Worm (Caenorhabditis elegans) whole organism, mixed stage, embryonic: ENCODE data around the gene fkh-9.

Source experiments
- M03D4.4 ChIP-seq: sonication (generic microtip); optimal IDR thresholded peaks from 2 replicates; lab custom pipeline; 2017; ENCODE audit warnings: mild to moderate bottlenecking, missing genetic modification characterization, missing compliant biosample characterization
- bed-3 ChIP-seq: fragments of 200-800 bp; sonication (Bioruptor generic); optimal IDR thresholded peaks from 3 replicates; lab custom pipeline; 2018; ENCODE audit warnings: mild to moderate bottlenecking, missing genetic modification characterization, moderate library complexity, missing compliant biosample characterization
- blmp-1 ChIP-seq: fragments of 150-350 bp; optimal IDR thresholded peaks from 2 replicates; lab custom pipeline; 2014; ENCODE audit warnings: missing biosample characterization, missing genetic modification characterization
- ceh-39 ChIP-seq: fragments of 150-350 bp; optimal IDR thresholded peaks from 2 replicates; lab custom pipeline; 2014; ENCODE audit warnings: missing biosample characterization, missing genetic modification characterization
- ceh-43 ChIP-seq: fragments of 200-800 bp; sonication (Bioruptor generic); optimal IDR thresholded peaks from 2 replicates; lab custom pipeline; 2018; ENCODE audit warnings: mild to moderate bottlenecking, missing genetic modification characterization, moderate library complexity, missing compliant biosample characterization
- ceh-83 ChIP-seq: fragments of 200-800 bp; sonication (Bioruptor generic); optimal IDR thresholded peaks from 2 replicates; lab custom pipeline; 2018; ENCODE audit warnings: mild to moderate bottlenecking, missing genetic modification characterization, missing compliant biosample characterization
- ces-1 ChIP-seq: fragments of 150-350 bp; optimal IDR thresholded peaks from 2 replicates; lab custom pipeline; 2014; ENCODE audit warnings: missing biosample characterization, missing genetic modification reagents, missing genetic modification characterization
- drap-1 ChIP-seq: fragments of 200-800 bp; sonication (Bioruptor generic); optimal IDR thresholded peaks from 3 replicates; lab custom pipeline; 2018; ENCODE audit warnings: mild to moderate bottlenecking, missing genetic modification characterization, missing compliant biosample characterization
- elt-1 ChIP-seq: sonication (generic microtip); optimal IDR thresholded peaks from 2 replicates; lab custom pipeline; 2017; ENCODE audit warnings: missing genetic modification characterization, mild to moderate bottlenecking, missing compliant biosample characterization, antibody characterized with exemption, moderate library complexity, borderline replicate concordance; ENCODE audit not compliant: insufficient read depth
- elt-3 ChIP-seq: fragments of 150-350 bp; optimal IDR thresholded peaks from 2 replicates; lab custom pipeline; 2014; ENCODE audit warnings: missing biosample characterization, missing genetic modification characterization
- flh-1 ChIP-seq: fragments of 200-800 bp; sonication (Bioruptor generic); optimal IDR thresholded peaks from 2 replicates; lab custom pipeline; 2018; ENCODE audit warnings: mild to moderate bottlenecking, missing genetic modification characterization, moderate library complexity, missing compliant biosample characterization
- ham-2 ChIP-seq: fragments of 200-800 bp; sonication (Bioruptor generic); optimal IDR thresholded peaks from 2 replicates; lab custom pipeline; 2018; ENCODE audit warnings: mild to moderate bottlenecking, missing genetic modification characterization, missing compliant biosample characterization
- hlh-1 ChIP-seq: fragments of 150-350 bp; optimal IDR thresholded peaks from 2 replicates; lab custom pipeline; 2014; ENCODE audit warnings: missing biosample characterization, missing genetic modification reagents, missing genetic modification characterization
- lin-13 ChIP-seq: fragments of 150-350 bp; optimal IDR thresholded peaks from 2 replicates; lab custom pipeline; 2014; ENCODE audit warnings: missing biosample characterization, missing genetic modification characterization
- lin-32 ChIP-seq: fragments of 200-800 bp; sonication (Bioruptor generic); optimal IDR thresholded peaks from 2 replicates; lab custom pipeline; 2018; ENCODE audit warnings: mild to moderate bottlenecking, missing genetic modification characterization, missing compliant biosample characterization
- lsy-2 ChIP-seq: fragments of 150-350 bp; optimal IDR thresholded peaks from 2 replicates; lab custom pipeline; 2014; ENCODE audit warnings: missing biosample characterization, missing genetic modification characterization
- mab-5 ChIP-seq: fragments of 150-350 bp; optimal IDR thresholded peaks from 2 replicates; lab custom pipeline; 2014; ENCODE audit warnings: missing biosample characterization, missing genetic modification characterization
- mep-1 ChIP-seq: fragments of 150-350 bp; optimal IDR thresholded peaks from 2 replicates; lab custom pipeline; 2017; ENCODE audit warnings: missing biosample characterization, missing genetic modification reagents, missing genetic modification characterization, inconsistent platforms
- mls-2 ChIP-seq: sonication (generic microtip); optimal IDR thresholded peaks from 2 replicates; lab custom pipeline; 2016; ENCODE audit warnings: mild to moderate bottlenecking, missing genetic modification characterization, moderate library complexity, missing compliant biosample characterization
- nhr-12 ChIP-seq: fragments of 150-350 bp; optimal IDR thresholded peaks from 2 replicates; lab custom pipeline; 2014; ENCODE audit warnings: missing biosample characterization, missing genetic modification characterization
- nhr-2 ChIP-seq: fragments of 150-350 bp; optimal IDR thresholded peaks from 2 replicates; lab custom pipeline; 2014; ENCODE audit warnings: missing biosample characterization, missing genetic modification characterization
- nhr-237 ChIP-seq: fragments of 150-350 bp; optimal IDR thresholded peaks from 2 replicates; lab custom pipeline; 2014; ENCODE audit warnings: missing biosample characterization, missing genetic modification characterization
- nhr-28 ChIP-seq: fragments of 150-350 bp; optimal IDR thresholded peaks from 2 replicates; lab custom pipeline; 2014; ENCODE audit warnings: missing biosample characterization, missing genetic modification characterization
- nhr-76 ChIP-seq: sonication (generic microtip); optimal IDR thresholded peaks from 2 replicates; lab custom pipeline; 2017; ENCODE audit warnings: missing biosample characterization, missing genetic modification characterization
- pha-4 ChIP-seq: fragments of 150-350 bp; optimal IDR thresholded peaks from 2 replicates; lab custom pipeline; 2018; ENCODE audit warnings: missing biosample characterization, missing genetic modification reagents, missing genetic modification characterization
- sem-2 ChIP-seq: fragments of 200-800 bp; sonication (Bioruptor generic); optimal IDR thresholded peaks from 2 replicates; lab custom pipeline; 2018; ENCODE audit warnings: mild to moderate bottlenecking, missing genetic modification characterization, missing compliant biosample characterization
- snpc-4 ChIP-seq: fragments of 150-350 bp; optimal IDR thresholded peaks from 2 replicates; lab custom pipeline; 2014; ENCODE audit warnings: missing biosample characterization, missing genetic modification characterization
- sptf-1 ChIP-seq: sonication (generic microtip); optimal IDR thresholded peaks from 2 replicates; lab custom pipeline; 2017; ENCODE audit warnings: mild to moderate bottlenecking, missing genetic modification characterization, moderate library complexity, missing compliant biosample characterization
- tbx-8 ChIP-seq: fragments of 200-800 bp; sonication (Bioruptor generic); optimal IDR thresholded peaks from 2 replicates; lab custom pipeline; 2018; ENCODE audit warnings: mild to moderate bottlenecking, missing genetic modification characterization, moderate library complexity, missing compliant biosample characterization
- unc-120 ChIP-seq: sonication (generic microtip); optimal IDR thresholded peaks from 2 replicates; lab custom pipeline; 2017; ENCODE audit warnings: missing genetic modification characterization, missing compliant biosample characterization; ENCODE audit not compliant: poor library complexity, severe bottlenecking
- unc-39 ChIP-seq: fragments of 150-350 bp; optimal IDR thresholded peaks from 2 replicates; lab custom pipeline; 2014; ENCODE audit warnings: missing biosample characterization, missing genetic modification characterization
- unc-62 ChIP-seq: fragments of 150-350 bp; optimal IDR thresholded peaks from 2 replicates; lab custom pipeline; 2014; ENCODE audit warnings: missing biosample characterization, missing genetic modification reagents, missing genetic modification characterization
- ztf-11 ChIP-seq: fragments of 150-350 bp; optimal IDR thresholded peaks from 2 replicates; lab custom pipeline; 2014; ENCODE audit warnings: missing biosample characterization, missing genetic modification characterization

fkh-9 gene

DNA sequence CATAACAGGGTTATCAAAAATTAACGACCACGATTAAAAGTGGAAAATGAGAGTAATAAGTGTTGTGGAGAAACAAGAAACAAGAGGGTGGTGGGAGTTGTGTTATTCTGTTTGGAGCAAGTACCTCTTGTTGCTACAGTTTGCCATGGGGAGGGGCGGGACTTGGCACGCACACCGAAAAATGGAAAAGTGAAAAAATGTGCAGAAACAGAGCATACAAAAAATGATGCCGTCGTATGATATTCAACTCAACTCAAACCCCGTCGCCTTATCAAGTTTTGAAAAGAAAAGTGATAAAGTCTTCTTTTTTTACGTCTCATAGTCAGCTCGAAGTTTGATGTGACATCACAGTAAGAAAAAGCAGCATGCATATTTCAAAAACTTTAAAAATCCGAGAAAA, 6.1 kb downstream of the fkh-9 start:
- no peak for TF ChIP-seq unc-120
- no peak for TF ChIP-seq ztf-11 (tag; lab: Kevin White, UChicago)
- no peak for TF ChIP-seq ceh-83 (GFP tag; lab: Kevin White, UChicago)
- no peak for TF ChIP-seq elt-3 (tag; lab: Kevin White, UChicago)
- no peak for TF ChIP-seq mls-2 (tag; lab: Kevin White, UChicago)
- TF ChIP-seq elt-1 (tag; lab: Kevin White, UChicago) = no peak
- TF ChIP-seq tbx-8 (GFP tag; lab: Kevin White, UChicago) = no peak
- TF ChIP-seq blmp-1 = no peak
- TF ChIP-seq bed-3 (GFP tag; lab: Kevin White, UChicago) = no peak
- no peak for TF ChIP-seq ham-2
- no peak for TF ChIP-seq lsy-2
- TF ChIP-seq unc-39 = no peak
- TF ChIP-seq ces-1 (GFP tag; lab: Kevin White, UChicago) = no peak
- TF ChIP-seq lin-13 (tag; lab: Kevin White, UChicago) = no peak
- TF ChIP-seq sptf-1 = no peak
- TF ChIP-seq ceh-39 (tag; lab: Kevin White, UChicago) = no peak
- TF ChIP-seq, all 35 proteins: peak for 0

DNA sequence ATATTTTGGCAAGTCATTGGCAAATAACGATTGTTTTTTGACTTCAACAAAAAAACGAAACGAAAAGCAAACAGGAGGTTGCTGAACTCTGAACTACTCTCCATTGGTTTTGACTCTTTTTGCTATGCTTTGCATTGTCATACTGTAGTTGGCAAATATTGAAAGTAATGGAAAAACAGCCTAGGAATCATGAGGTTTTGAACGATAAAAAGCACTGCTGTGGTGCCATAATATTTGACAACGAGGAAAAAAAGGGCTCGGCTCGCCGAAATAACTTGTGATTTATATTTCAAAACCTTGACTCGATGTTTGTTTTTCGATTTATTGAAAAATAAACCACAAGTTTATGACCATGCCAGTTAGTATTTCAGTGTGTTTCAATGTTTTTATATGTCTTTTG, 7.1 kb downstream of the fkh-9 start:
- no peak for TF ChIP-seq M03D4.4 (tag; lab: Kevin White, UChicago)
- no peak for TF ChIP-seq unc-62 (GFP tag; lab: Kevin White, UChicago)
- no peak for TF ChIP-seq mep-1 (tag; lab: Kevin White, UChicago)
- no peak for TF ChIP-seq ceh-43 (GFP tag; lab: Kevin White, UChicago)
- TF ChIP-seq ztf-11 (tag; lab: Kevin White, UChicago) = no peak
- no peak for TF ChIP-seq ham-2
- TF ChIP-seq lsy-2 = no peak
- no peak for TF ChIP-seq elt-1 (tag; lab: Kevin White, UChicago)
- no peak for TF ChIP-seq drap-1 (GFP tag; lab: Kevin White, UChicago)
- TF ChIP-seq nhr-76 (tag; lab: Kevin White, UChicago) = no peak
- no peak for TF ChIP-seq ceh-83 (GFP tag; lab: Kevin White, UChicago)
- TF ChIP-seq sptf-1 = no peak
- TF ChIP-seq ceh-39 (tag; lab: Kevin White, UChicago) = no peak
- no peak for TF ChIP-seq mls-2 (tag; lab: Kevin White, UChicago)
- TF ChIP-seq tbx-8 (GFP tag; lab: Kevin White, UChicago) = no peak

DNA sequence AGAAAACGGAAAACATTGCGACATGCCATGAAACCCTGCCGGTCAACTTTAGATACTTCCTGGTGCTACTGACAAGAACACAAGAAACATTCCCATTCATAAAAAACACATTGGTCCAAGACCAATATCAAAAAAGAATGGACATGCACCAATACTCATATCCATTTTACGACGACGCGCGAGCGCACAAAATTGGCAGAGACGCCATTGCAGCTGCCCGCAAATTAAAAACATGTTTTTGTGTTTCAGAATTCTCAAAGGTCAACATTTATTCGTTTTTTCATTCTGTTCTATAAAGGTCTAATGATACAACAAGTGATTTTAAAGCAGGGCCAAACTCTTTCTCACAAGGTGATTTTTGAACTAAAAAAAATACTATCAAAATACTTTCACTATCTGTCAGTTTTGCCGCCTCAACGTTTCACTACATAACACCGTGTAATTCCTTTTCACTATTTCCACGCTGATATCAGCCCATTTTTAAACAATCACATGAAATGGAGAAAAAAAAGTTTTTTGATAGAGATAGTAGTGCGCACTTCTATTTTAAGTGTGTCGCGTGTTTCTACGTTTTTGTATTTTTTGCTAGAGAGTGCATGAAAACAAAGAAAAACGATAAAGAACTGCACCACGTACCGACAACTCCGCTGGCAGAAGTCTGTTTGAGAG, 7.8 kb downstream of the fkh-9 start:
- TF ChIP-seq nhr-12 (tag; lab: Kevin White, UChicago) (no peak), snpc-4 (tag; lab: Kevin White, UChicago) (no peak), unc-62 (GFP tag; lab: Kevin White, UChicago) (no peak), sem-2 (GFP tag; lab: Kevin White, UChicago) (no peak), sptf-1 (no peak), ces-1 (GFP tag; lab: Kevin White, UChicago) (no peak), lin-32 (no peak), mab-5 (tag; lab: Kevin White, UChicago) (no peak), flh-1 (GFP tag; lab: Kevin White, UChicago) (no peak), nhr-2 (tag; lab: Kevin White, UChicago) (no peak), ceh-83 (GFP tag; lab: Kevin White, UChicago) (no peak), ceh-43 (GFP tag; lab: Kevin White, UChicago) (no peak), hlh-1 (tag; lab: Kevin White, UChicago) (no peak), nhr-28 (tag; lab: Kevin White, UChicago) (no peak), nhr-237 (tag; lab: Kevin White, UChicago) (no peak), tbx-8 (GFP tag; lab: Kevin White, UChicago) (no peak), drap-1 (GFP tag; lab: Kevin White, UChicago) (no peak)

DNA sequence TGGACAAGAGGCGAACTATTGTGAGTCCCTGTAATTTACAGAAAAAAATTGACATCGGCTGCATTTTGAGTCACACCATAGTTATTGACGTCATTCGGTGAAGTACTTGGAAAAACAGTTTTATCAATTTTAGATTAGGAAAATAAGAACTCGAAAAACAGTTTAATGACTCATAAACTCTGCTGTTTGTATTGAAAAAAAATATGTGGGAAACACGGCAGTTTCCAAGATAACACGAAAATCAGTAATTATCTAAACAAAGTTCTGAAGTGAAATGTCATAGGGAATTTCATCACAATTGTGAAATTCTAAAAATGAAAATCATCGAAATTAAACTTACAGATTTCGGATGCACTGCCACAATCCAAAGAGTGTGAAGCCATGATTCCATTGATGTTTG, 11.9 kb downstream of the fkh-9 start:
- no peak for TF ChIP-seq unc-120
- no peak for TF ChIP-seq pha-4 (tag; lab: Kevin White, UChicago)
- TF ChIP-seq unc-39 = no peak
- TF ChIP-seq ztf-11 (tag; lab: Kevin White, UChicago) = no peak
- no peak for TF ChIP-seq elt-3 (tag; lab: Kevin White, UChicago)
- TF ChIP-seq nhr-12 (tag; lab: Kevin White, UChicago) = no peak
- no peak for TF ChIP-seq sem-2 (GFP tag; lab: Kevin White, UChicago)
